Fruit fly (Drosophila melanogaster) whole organism, embryonic: ENCODE results near the gene mirr.

Source experiments
- Atf-2 ChIP-seq: fragments of 200-800 bp; sonication (Bioruptor generic); optimal IDR thresholded peaks from 2 replicates; lab custom pipeline; 2016; ENCODE audit warnings: missing biosample characterization, missing genetic modification characterization
- Blimp-1 ChIP-seq: fragments of 200-800 bp; sonication (Bioruptor generic); optimal IDR thresholded peaks from 3 replicates; lab custom pipeline; 2018; ENCODE audit warnings: missing biosample characterization, missing genetic modification characterization, mild to moderate bottlenecking, moderate library complexity, missing genetic modification reagents
- C15 ChIP-seq: fragments of 200-800 bp; sonication (Bioruptor generic); IDR thresholded peaks from 3 replicates; pipeline ENCODE4 v1.3.6; 2022; ENCODE audit warnings: missing biosample characterization, missing genetic modification characterization
- CG11695 ChIP-seq: fragments of 200-800 bp; sonication (Bioruptor generic); IDR thresholded peaks from 3 replicates; pipeline ENCODE4 v1.3.6; 2022; ENCODE audit warnings: missing biosample characterization, missing genetic modification characterization
- CG11696 ChIP-seq: fragments of 200-800 bp; sonication (Bioruptor generic); IDR thresholded peaks from 2 replicates; pipeline ENCODE4 v1.3.6; 2022; ENCODE audit warnings: missing biosample characterization, missing genetic modification characterization
- CG12299 ChIP-seq: fragments of 200-800 bp; sonication (Bioruptor generic); optimal IDR thresholded peaks from 2 replicates; lab custom pipeline; 2018; ENCODE audit warnings: missing biosample characterization, mild to moderate bottlenecking, missing genetic modification characterization
- CG12391 ChIP-seq: fragments of 200-800 bp; sonication (Bioruptor generic); optimal IDR thresholded peaks from 3 replicates; lab custom pipeline; 2018; ENCODE audit warnings: missing biosample characterization, mild to moderate bottlenecking, missing genetic modification characterization, moderate library complexity
- CG12659 ChIP-seq: fragments of 200-800 bp; sonication (Bioruptor generic); optimal IDR thresholded peaks from 3 replicates; lab custom pipeline; 2017; ENCODE audit warnings: mild to moderate bottlenecking, missing biosample characterization, missing genetic modification reagents, missing genetic modification characterization
- CG13624 ChIP-seq: fragments of 200-800 bp; sonication (Bioruptor generic); optimal IDR thresholded peaks from 2 replicates; lab custom pipeline; 2016; ENCODE audit warnings: missing biosample characterization, missing genetic modification characterization
- CG1602 ChIP-seq: fragments of 200-800 bp; sonication (Bioruptor generic); optimal IDR thresholded peaks from 3 replicates; lab custom pipeline; 2016; ENCODE audit warnings: missing biosample characterization, missing genetic modification characterization
- CG16779 ChIP-seq: fragments of 200-800 bp; sonication (Bioruptor generic); IDR thresholded peaks from 2 replicates; pipeline ENCODE4 v1.3.6; 2022; ENCODE audit warnings: missing biosample characterization, missing genetic modification characterization
- CG17359 ChIP-seq: fragments of 200-800 bp; sonication (Bioruptor generic); optimal IDR thresholded peaks from 3 replicates; lab custom pipeline; 2018; ENCODE audit warnings: missing biosample characterization, mild to moderate bottlenecking, missing genetic modification characterization, moderate library complexity
- CG18476 ChIP-seq: fragments of 200-800 bp; sonication (Bioruptor generic); optimal IDR thresholded peaks from 2 replicates; lab custom pipeline; 2016; ENCODE audit warnings: missing biosample characterization, mild to moderate bottlenecking, missing genetic modification characterization
- CG2199 ChIP-seq: fragments of 200-800 bp; sonication (Bioruptor generic); IDR thresholded peaks from 3 replicates; pipeline ENCODE4 v1.3.6; 2022; ENCODE audit warnings: missing biosample characterization, missing genetic modification characterization
- CG30431 ChIP-seq: fragments of 200-800 bp; sonication (Bioruptor generic); optimal IDR thresholded peaks from 2 replicates; lab custom pipeline; 2017; ENCODE audit warnings: missing biosample characterization, missing genetic modification characterization
- CG4404 ChIP-seq: fragments of 200-800 bp; sonication (Bioruptor generic); IDR thresholded peaks from 2 replicates; pipeline ENCODE4 v1.3.6; 2022; ENCODE audit warnings: missing biosample characterization, missing genetic modification characterization
- CG6791 ChIP-seq: fragments of 200-800 bp; sonication (Bioruptor generic); IDR thresholded peaks from 3 replicates; pipeline ENCODE4 v1.3.6; 2022; ENCODE audit warnings: missing biosample characterization, missing genetic modification characterization; ENCODE audit not compliant: partially characterized antibody
- CTCF ChIP-seq: fragments of 200-800 bp; sonication (Bioruptor generic); optimal IDR thresholded peaks from 2 replicates; lab custom pipeline; 2017; ENCODE audit warnings: missing biosample characterization, mild to moderate bottlenecking, missing genetic modification characterization, moderate library complexity
- CkIIα-i1 ChIP-seq: fragments of 200-800 bp; sonication (Bioruptor generic); IDR thresholded peaks from 2 replicates; pipeline ENCODE4 v1.3.6; 2022; ENCODE audit warnings: missing biosample characterization, missing genetic modification characterization
- Drgx ChIP-seq: fragments of 200-800 bp; sonication (Bioruptor generic); IDR thresholded peaks from 2 replicates; pipeline ENCODE4 v1.3.6; 2022; ENCODE audit warnings: missing biosample characterization, missing genetic modification characterization
- Fer3 ChIP-seq: fragments of 200-800 bp; sonication (Bioruptor generic); optimal IDR thresholded peaks from 2 replicates; lab custom pipeline; 2018; ENCODE audit warnings: missing biosample characterization, mild to moderate bottlenecking, missing genetic modification characterization, moderate library complexity
- Hey ChIP-seq: fragments of 200-800 bp; sonication (Bioruptor generic); optimal IDR thresholded peaks from 3 replicates; lab custom pipeline; 2018; ENCODE audit warnings: missing biosample characterization, mild to moderate bottlenecking, missing genetic modification characterization
- Kr ChIP-seq: fragments of 200-800 bp; sonication (Bioruptor generic); optimal IDR thresholded peaks from 2 replicates; lab custom pipeline; 2017; ENCODE audit warnings: missing biosample characterization, mild to moderate bottlenecking, missing genetic modification characterization
- Nf-YB ChIP-seq: fragments of 200-800 bp; sonication (Bioruptor generic); optimal IDR thresholded peaks from 3 replicates; lab custom pipeline; 2019; ENCODE audit warnings: missing biosample characterization, mild to moderate bottlenecking, missing genetic modification characterization, moderate library complexity
- Nf-YC ChIP-seq: fragments of 200-800 bp; optimal IDR thresholded peaks from 3 replicates; lab custom pipeline; 2019; ENCODE audit warnings: missing biosample characterization, mild to moderate bottlenecking, missing genetic modification characterization, moderate library complexity
- Opbp ChIP-seq: fragments of 200-800 bp; sonication (Bioruptor generic); IDR thresholded peaks from 3 replicates; pipeline ENCODE4 v1.3.6; 2022; ENCODE audit warnings: missing biosample characterization, missing genetic modification characterization; ENCODE audit not compliant: partially characterized antibody
- Sry-β ChIP-seq: fragments of 200-800 bp; sonication (Bioruptor generic); optimal IDR thresholded peaks from 2 replicates; lab custom pipeline; 2018; ENCODE audit warnings: missing biosample characterization, mild to moderate bottlenecking, missing genetic modification characterization, moderate library complexity
- Vsx1 ChIP-seq: fragments of 200-800 bp; sonication (Bioruptor generic); optimal IDR thresholded peaks from 2 replicates; lab custom pipeline; 2017; ENCODE audit warnings: missing biosample characterization, mild to moderate bottlenecking, missing genetic modification characterization, missing genetic modification reagents
- Xrp1 ChIP-seq: fragments of 200-800 bp; sonication (Bioruptor generic); IDR thresholded peaks from 2 replicates; pipeline ENCODE4 v1.3.6; 2022; ENCODE audit warnings: missing biosample characterization, missing genetic modification characterization
- btn ChIP-seq: fragments of 200-800 bp; sonication (Bioruptor generic); optimal IDR thresholded peaks from 2 replicates; lab custom pipeline; 2016; ENCODE audit warnings: missing biosample characterization, missing genetic modification characterization
- cad ChIP-seq: fragments of >200 bp; optimal IDR thresholded peaks from 2 replicates; lab custom pipeline; 2017; ENCODE audit warnings: missing biosample characterization, missing genetic modification characterization
- cato ChIP-seq: fragments of 200-800 bp; sonication (Bioruptor generic); optimal IDR thresholded peaks from 2 replicates; lab custom pipeline; 2016; ENCODE audit warnings: missing biosample characterization, missing genetic modification characterization, borderline replicate concordance
- chinmo ChIP-seq: fragments of 200-800 bp; sonication (Bioruptor generic); IDR thresholded peaks from 4 replicates; pipeline ENCODE4 v1.3.6; 2022; ENCODE audit warnings: missing biosample characterization, missing genetic modification characterization; ENCODE audit not compliant: partially characterized antibody
- crc ChIP-seq: fragments of 200-800 bp; sonication (Bioruptor generic); optimal IDR thresholded peaks from 2 replicates; lab custom pipeline; 2016; ENCODE audit warnings: missing biosample characterization, missing genetic modification characterization
- crol ChIP-seq: fragments of 200-800 bp; sonication (Bioruptor generic); IDR thresholded peaks from 2 replicates; pipeline ENCODE4 v1.3.6; 2022; ENCODE audit warnings: missing biosample characterization, missing genetic modification characterization
- exex ChIP-seq: fragments of 200-800 bp; sonication (Bioruptor generic); optimal IDR thresholded peaks from 4 replicates; lab custom pipeline; 2018; ENCODE audit warnings: missing biosample characterization, mild to moderate bottlenecking, missing genetic modification characterization, moderate library complexity
- gfzf ChIP-seq: fragments of 200-800 bp; sonication (Bioruptor generic); optimal IDR thresholded peaks from 2 replicates; lab custom pipeline; 2016; ENCODE audit warnings: missing biosample characterization, mild to moderate bottlenecking, missing genetic modification characterization, moderate library complexity
- gro ChIP-seq: fragments of 200-800 bp; sonication (Bioruptor generic); optimal IDR thresholded peaks from 2 replicates; lab custom pipeline; 2016; ENCODE audit warnings: missing biosample characterization, missing genetic modification characterization
- jing ChIP-seq: fragments of 200-800 bp; sonication (Bioruptor generic); optimal IDR thresholded peaks from 2 replicates; lab custom pipeline; 2018; ENCODE audit warnings: missing biosample characterization, mild to moderate bottlenecking, missing genetic modification characterization
- kni ChIP-seq: fragments of 200-800 bp; sonication (Bioruptor generic); optimal IDR thresholded peaks from 3 replicates; lab custom pipeline; 2017; ENCODE audit warnings: mild to moderate bottlenecking, missing biosample characterization, missing genetic modification reagents, missing genetic modification characterization
- lov ChIP-seq, 2 experiments: fragments of 200-800 bp in 1 of 2; fragments of >200 bp in 1 of 2; sonication (Bioruptor generic) in 1 of 2; IDR thresholded peaks in 1 of 2; optimal IDR thresholded peaks in 1 of 2; 2 replicates in 1 of 2; 3 replicates in 1 of 2; pipeline versions ENCODE4 v1.3.6 to Lab custom; 2017 to 2022; ENCODE audit warnings: missing biosample characterization in 1 of 2, missing genetic modification characterization in 1 of 2
- mirr ChIP-seq: fragments of 200-800 bp; sonication (Bioruptor generic); optimal IDR thresholded peaks from 3 replicates; lab custom pipeline; 2018; ENCODE audit warnings: missing biosample characterization, mild to moderate bottlenecking, missing genetic modification characterization
- oc ChIP-seq: fragments of 200-800 bp; sonication (Bioruptor generic); optimal IDR thresholded peaks from 2 replicates; lab custom pipeline; 2018; ENCODE audit warnings: missing biosample characterization, mild to moderate bottlenecking, missing genetic modification characterization, moderate library complexity
- pros ChIP-seq: fragments of 200-800 bp; sonication (Bioruptor generic); optimal IDR thresholded peaks from 3 replicates; lab custom pipeline; 2019; ENCODE audit warnings: missing biosample characterization, mild to moderate bottlenecking, missing genetic modification characterization, moderate library complexity
- sens ChIP-seq: fragments of 200-800 bp; sonication (Bioruptor generic); peaks from one replicate; lab custom pipeline; 2016; ENCODE audit warnings: missing biosample characterization, missing genetic modification characterization
- sim ChIP-seq: fragments of 200-800 bp; sonication (Bioruptor generic); IDR thresholded peaks from 2 replicates; pipeline ENCODE4 v1.3.6; 2022; ENCODE audit warnings: missing biosample characterization, missing genetic modification characterization
- slou ChIP-seq: fragments of 200-800 bp; sonication (Bioruptor generic); optimal IDR thresholded peaks from 3 replicates; lab custom pipeline; 2016; ENCODE audit warnings: missing biosample characterization, missing genetic modification characterization
- sug ChIP-seq: fragments of 200-800 bp; optimal IDR thresholded peaks from 2 replicates; lab custom pipeline; 2019; ENCODE audit warnings: missing biosample characterization, mild to moderate bottlenecking, missing genetic modification characterization, moderate library complexity
- zf30C ChIP-seq: fragments of 200-800 bp; sonication (Bioruptor generic); optimal IDR thresholded peaks from 3 replicates; lab custom pipeline; 2018; ENCODE audit warnings: missing biosample characterization, mild to moderate bottlenecking, missing genetic modification characterization

Gene mirr

DNA sequence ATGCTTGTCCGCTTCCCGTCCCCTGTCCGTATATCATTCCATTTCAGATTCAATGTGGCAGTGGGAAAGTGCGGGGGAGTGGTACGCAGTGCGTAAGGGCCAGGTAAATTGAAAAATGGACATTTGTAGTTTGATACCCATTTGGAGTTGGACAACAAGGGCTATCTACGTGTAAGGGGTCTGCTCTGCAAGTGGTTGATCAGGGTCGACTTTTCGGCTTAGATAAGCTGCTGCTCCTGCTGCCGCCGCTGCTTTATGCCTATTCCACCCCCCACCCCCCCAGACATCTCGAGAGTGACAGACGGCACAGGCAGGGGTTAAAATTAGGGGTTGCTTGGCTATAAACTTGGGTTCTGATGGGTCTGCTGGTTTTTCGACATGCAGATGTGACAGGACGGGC, 41.9 kb upstream of the mirr start:
- TF ChIP-seq Kr (peak; percentile 66), sens (peak; percentile 45), kni (peak; percentile 43), Sry-β (GFP tag; lab: Kevin White, UChicago) (no peak), Nf-YC (tag; lab: Kevin White, UChicago) (peak; percentile 29), CG6791 (GFP tag; lab: Robert Waterston, UW) (0 out of 3 replicates have a peak, but pooled peaks have one; percentile 34), CG30431 (GFP tag; lab: Kevin White, UChicago) (no peak), Hey (peak; percentile 16), cato (no peak), cad (GFP tag; lab: Kevin White, UChicago) (no peak), lov (optimal IDR thresholded peaks at IDR 0.05; lab: Kevin White, UChicago) (no peak), lov (GFP tag; IDR thresholded peaks at IDR 0.05; lab: Robert Waterston, UW) (0 out of 3 replicates have a peak, but pooled peaks have one; percentile 16), oc (peak; percentile 44), slou (no peak), CG12659 (GFP tag; lab: Kevin White, UChicago) (no peak), pros (GFP tag; lab: Kevin White, UChicago) (peak; percentile 64), Xrp1 (GFP tag; lab: Robert Waterston, UW) (no peak), CG11695 (GFP tag; lab: Robert Waterston, UW) (no peak), CG17359 (tag; lab: Kevin White, UChicago) (no peak), btn (no peak), sug (tag; lab: Kevin White, UChicago) (no peak), Vsx1 (GFP tag; lab: Kevin White, UChicago) (no peak), CG16779 (GFP tag; lab: Robert Waterston, UW) (no peak), CTCF (GFP tag; lab: Kevin White, UChicago) (no peak), sim (GFP tag; lab: Robert Waterston, UW) (no peak), crol (GFP tag; lab: Robert Waterston, UW) (peak; percentile 32), mirr (GFP tag; lab: Kevin White, UChicago) (peak; percentile 23), Nf-YB (GFP tag; lab: Kevin White, UChicago) (peak; percentile 3)

DNA sequence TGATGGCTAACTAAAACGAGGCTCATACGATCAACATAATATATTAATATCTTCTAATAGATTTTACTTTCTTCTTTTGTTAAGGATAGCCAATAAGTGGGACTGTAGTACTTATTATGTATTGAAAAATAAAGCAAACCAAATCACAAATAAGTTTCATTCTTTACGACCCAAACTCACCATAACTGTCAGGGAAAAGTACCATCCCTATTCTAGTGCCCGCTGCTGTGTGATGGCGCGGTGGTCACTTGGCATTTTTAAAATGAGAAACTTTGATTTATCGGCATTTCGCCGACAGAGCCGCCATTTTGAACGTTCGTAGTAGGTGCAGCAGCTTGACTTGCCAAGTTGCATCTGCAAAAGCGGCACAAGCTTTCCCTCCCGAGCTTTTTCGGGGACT, 40.8 kb upstream of the mirr start:
- TF ChIP-seq CG12391 (tag; lab: Kevin White, UChicago), result no peak
- TF ChIP-seq chinmo (GFP tag; lab: Robert Waterston, UW), result 0 out of 4 replicates have a peak, but pooled peaks have one; percentile 4
- no peak for TF ChIP-seq CkIIα-i1 (GFP tag; lab: Robert Waterston, UW)
- peak; percentile 64 for TF ChIP-seq sens
- 0 out of 2 replicates have a peak, but pooled peaks have one; percentile 6 for TF ChIP-seq Xrp1 (GFP tag; lab: Robert Waterston, UW)
- TF ChIP-seq CG11696 (GFP tag; lab: Robert Waterston, UW), result peak; percentile 73
- no peak for TF ChIP-seq gro (GFP tag; lab: Kevin White, UChicago)
- TF ChIP-seq, all 482 proteins: peak for 4

DNA sequence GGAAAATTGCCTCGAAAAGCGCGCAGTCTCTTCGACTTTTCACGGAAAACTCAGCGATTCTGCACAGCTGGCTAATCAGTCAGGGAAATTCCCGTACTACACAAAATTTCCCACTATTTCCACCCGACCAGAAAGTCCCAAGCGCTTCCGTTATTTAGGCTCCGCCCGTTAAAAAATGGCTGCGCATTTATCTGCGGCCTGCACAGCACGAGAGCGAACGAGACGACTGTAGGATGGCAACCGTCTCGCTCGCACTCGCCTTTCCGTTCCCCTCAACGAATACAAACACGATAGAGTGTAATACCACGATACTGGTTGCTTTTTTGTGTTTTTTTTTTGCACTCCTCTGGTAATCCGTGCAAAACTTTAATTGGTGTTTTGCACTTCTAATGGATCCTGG, 40.3 kb upstream of the mirr start:
- TF ChIP-seq Atf-2, result no peak
- peak; percentile 26 for TF ChIP-seq Fer3
- TF ChIP-seq CG13624 (GFP tag; lab: Kevin White, UChicago), result no peak
- TF ChIP-seq Nf-YB (GFP tag; lab: Kevin White, UChicago), result peak; percentile 98
- TF ChIP-seq Blimp-1, result no peak
- TF ChIP-seq Opbp (GFP tag; lab: Robert Waterston, UW), result peak; percentile 51; the same call in 2 of the 3 replicates
- TF ChIP-seq CG1602 (GFP tag; lab: Kevin White, UChicago), result no peak
- no peak for TF ChIP-seq CG18476
- no peak for TF ChIP-seq CG4404 (GFP tag; lab: Robert Waterston, UW)
- TF ChIP-seq exex (tag; lab: Kevin White, UChicago), result peak; percentile 10
- peak; percentile 35 for TF ChIP-seq CG12299 (tag; lab: Kevin White, UChicago)
- TF ChIP-seq CG2199, result peak; percentile 88; the same call in 1 of the 3 replicates
- no peak for TF ChIP-seq jing (GFP tag; lab: Kevin White, UChicago)
- TF ChIP-seq C15, result no peak; the same call in 2 of the 3 replicates
- no peak for TF ChIP-seq gfzf (GFP tag; lab: Kevin White, UChicago)
- TF ChIP-seq gro (GFP tag; lab: Kevin White, UChicago), result no peak
- no peak for TF ChIP-seq crc (GFP tag; lab: Kevin White, UChicago)
- TF ChIP-seq zf30C (GFP tag; lab: Kevin White, UChicago), result peak; percentile 36
- TF ChIP-seq Drgx (GFP tag; lab: Robert Waterston, UW), result peak; percentile 51; the same call in 1 of the 2 replicates
